Worm (Caenorhabditis elegans) whole organism, L2 larva: ENCODE measurements around the gene chil-13.

Experiments
- R02D3.7 ChIP-seq: fragments of 150-350 bp; optimal IDR thresholded peaks from 2 replicates; lab custom pipeline; 2014; ENCODE audit warnings: missing biosample characterization, missing genetic modification characterization
- ama-1 ChIP-seq: fragments of 150-350 bp; optimal IDR thresholded peaks from 2 replicates; lab custom pipeline; 2018; ENCODE audit warnings: inconsistent platforms
- elt-1 ChIP-seq: fragments of 150-350 bp; optimal IDR thresholded peaks from 2 replicates; lab custom pipeline; 2014; ENCODE audit warnings: missing biosample characterization, missing genetic modification characterization
- ztf-1 ChIP-seq: fragments of 200-800 bp; sonication (Bioruptor generic); conservative IDR thresholded peaks from 2 replicates; pipeline ENCODE4 v1.3.6; 2022; ENCODE audit warnings: missing genetic modification characterization, missing compliant biosample characterization
- ztf-4 ChIP-seq: fragments of 150-350 bp; optimal IDR thresholded peaks from 2 replicates; lab custom pipeline; 2014; ENCODE audit warnings: missing biosample characterization, missing genetic modification characterization

ce11 chrII:9433609-9434008, 4.5 kb downstream of the chil-13 start, which contains the start of gene kin-15:
- no peak for TF ChIP-seq R02D3.7 (tag; lab: Kevin White, UChicago)
- TF ChIP-seq elt-1 (tag; lab: Kevin White, UChicago): no peak
- no peak for TF ChIP-seq ztf-4 (tag; lab: Kevin White, UChicago)
- no peak for TF ChIP-seq ama-1 (lab: Kevin White, UChicago)
- TF ChIP-seq ztf-1 (GFP tag; lab: Robert Waterston, UW): no peak
